Fruit fly (Drosophila melanogaster): ENCODE results near the gene Abcd3.

The Abcd3 gene

DNA sequence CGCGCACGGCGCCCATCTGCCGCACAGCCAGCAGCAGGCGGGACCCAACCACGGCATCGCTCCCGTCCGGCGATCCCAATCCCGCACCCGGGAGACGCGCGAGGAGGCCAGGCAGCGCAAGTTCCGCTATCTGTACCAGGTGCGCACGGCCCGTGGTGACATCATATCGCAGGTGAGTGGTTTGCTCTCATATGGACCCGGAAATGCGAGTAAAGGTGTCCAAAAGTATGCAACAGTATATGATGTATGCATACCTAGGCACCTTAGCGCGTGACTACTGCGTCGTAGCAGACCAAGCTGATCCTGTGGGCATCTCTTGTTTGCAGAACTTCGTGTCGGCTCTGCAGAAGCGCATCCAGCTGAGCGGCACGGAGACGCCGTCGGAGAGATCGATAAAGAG, 12.7 kb upstream of the Abcd3 start:
- no peak for TF ChIP-seq Sin3A (optimal IDR thresholded peaks at IDR 0.05)
- TF ChIP-seq Myc (optimal IDR thresholded peaks at IDR 0.05): no peak
- no peak for TF ChIP-seq h (optimal IDR thresholded peaks at IDR 0.05)
- no peak for TF ChIP-seq psq (optimal IDR thresholded peaks at IDR 0.05)

DNA sequence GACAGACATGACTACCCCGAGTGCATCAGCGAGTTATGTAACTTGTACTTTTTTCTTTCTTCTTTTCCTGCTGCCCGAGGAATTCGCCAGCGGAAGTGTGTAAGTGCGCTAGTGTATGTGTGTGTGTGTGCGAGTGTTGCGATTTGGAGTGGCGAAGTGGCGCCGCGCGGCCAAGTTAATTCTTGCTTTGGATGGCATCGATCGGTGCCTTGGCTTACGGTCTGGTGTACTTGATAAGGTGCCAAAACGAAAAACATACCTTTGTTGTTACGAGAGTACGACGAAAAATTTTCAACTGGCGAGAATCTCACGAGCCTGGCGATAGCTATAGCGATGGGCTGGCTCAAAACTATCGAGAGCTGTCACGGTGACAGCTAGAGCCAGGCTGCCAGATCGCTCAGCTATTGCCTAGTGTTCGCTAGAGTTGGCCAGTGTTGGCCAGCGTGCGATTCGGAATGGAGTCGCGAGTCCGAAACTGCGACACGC, 6.5 kb upstream of the Abcd3 start, which contains the start of the genes CG18809, COX6B, CG33932 and Rpp20:
CG18809 (minus strand) TSS at position 333 of the 486 bp plus-strand sequence.
COX6B (minus strand) TSS at position 333 of the 486 bp plus-strand sequence.
CG33932 (plus strand) TSS at position 429 of the 486 bp plus-strand sequence.
Rpp20 (plus strand) TSS at position 429 of the 486 bp plus-strand sequence.
- TF ChIP-seq insv (optimal IDR thresholded peaks at IDR 0.05) (no peak), psq (optimal IDR thresholded peaks at IDR 0.05) (no peak), ttk (optimal IDR thresholded peaks at IDR 0.05) (no peak), h (optimal IDR thresholded peaks at IDR 0.05) (no peak), Myc (optimal IDR thresholded peaks at IDR 0.05) (no peak), Sin3A (optimal IDR thresholded peaks at IDR 0.05) (no peak)

DNA sequence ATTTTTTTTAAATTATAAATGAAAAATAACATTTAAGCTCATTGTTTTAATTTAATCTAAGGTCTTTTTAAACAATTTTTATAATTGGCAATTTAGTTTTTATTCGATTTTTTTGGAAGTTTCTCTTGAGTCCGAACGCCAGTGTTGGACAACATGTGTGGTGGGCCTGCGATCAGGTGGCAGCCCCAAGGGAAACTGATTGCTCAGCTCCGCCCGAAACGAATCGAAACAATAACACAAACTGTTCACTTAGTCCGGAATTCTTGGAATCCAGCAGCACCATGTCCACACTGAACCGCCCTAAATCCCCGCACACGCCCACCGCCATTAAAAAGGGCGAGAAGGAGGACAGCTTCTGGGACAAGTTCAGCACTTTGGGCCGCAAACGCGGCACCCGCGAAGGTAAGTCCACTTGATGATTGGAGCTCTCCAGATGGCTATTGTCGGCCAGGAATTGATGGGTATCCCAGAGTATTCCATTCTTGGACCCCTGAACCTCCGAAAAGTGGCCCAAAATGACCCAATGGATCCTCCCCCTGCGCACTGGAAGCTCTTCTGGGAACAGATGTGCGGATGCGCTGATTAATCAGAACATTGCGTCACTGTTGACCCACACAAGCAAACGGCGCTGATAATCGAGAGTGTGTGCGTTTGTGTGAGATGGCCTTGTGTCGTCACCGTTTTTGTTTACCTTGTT, 4.5 kb upstream of the Abcd3 start, which contains the start of gene parvin:
parvin (plus strand) TSS at position 134 of the 697 bp plus-strand sequence.
- no peak for TF ChIP-seq insv (optimal IDR thresholded peaks at IDR 0.05)
- no peak for TF ChIP-seq Myc (optimal IDR thresholded peaks at IDR 0.05)
- TF ChIP-seq ttk (optimal IDR thresholded peaks at IDR 0.05): no peak
- TF ChIP-seq psq (optimal IDR thresholded peaks at IDR 0.05): no peak
- no peak for TF ChIP-seq Sin3A (optimal IDR thresholded peaks at IDR 0.05)
- TF ChIP-seq h (optimal IDR thresholded peaks at IDR 0.05): no peak

DNA sequence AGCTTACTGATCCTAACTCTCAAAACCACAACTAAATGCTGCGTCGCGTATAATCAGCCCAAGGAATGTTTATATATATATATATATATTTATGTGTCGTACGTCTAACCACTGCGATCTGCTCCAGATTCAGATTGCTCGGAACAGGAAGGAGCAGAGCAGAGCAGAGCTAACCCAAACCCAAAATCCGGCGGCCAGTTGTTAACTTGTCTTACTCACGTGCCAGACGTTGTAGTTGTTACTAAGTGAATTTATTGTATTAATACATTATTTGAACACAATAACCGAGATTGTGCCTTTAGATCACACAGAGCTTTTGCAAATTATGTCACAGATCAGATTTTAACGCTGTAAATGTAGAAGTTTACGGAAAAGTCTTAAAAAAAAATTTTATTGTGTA, 2.6 kb upstream of the Abcd3 start, which contains the start of gene Alr:
Alr (plus strand) TSS at position 301 of the 400 bp plus-strand sequence.
- TF ChIP-seq Sin3A (optimal IDR thresholded peaks at IDR 0.05) (no peak), ttk (optimal IDR thresholded peaks at IDR 0.05) (no peak), insv (optimal IDR thresholded peaks at IDR 0.05) (no peak), psq (optimal IDR thresholded peaks at IDR 0.05) (no peak), Myc (optimal IDR thresholded peaks at IDR 0.05) (no peak)

DNA sequence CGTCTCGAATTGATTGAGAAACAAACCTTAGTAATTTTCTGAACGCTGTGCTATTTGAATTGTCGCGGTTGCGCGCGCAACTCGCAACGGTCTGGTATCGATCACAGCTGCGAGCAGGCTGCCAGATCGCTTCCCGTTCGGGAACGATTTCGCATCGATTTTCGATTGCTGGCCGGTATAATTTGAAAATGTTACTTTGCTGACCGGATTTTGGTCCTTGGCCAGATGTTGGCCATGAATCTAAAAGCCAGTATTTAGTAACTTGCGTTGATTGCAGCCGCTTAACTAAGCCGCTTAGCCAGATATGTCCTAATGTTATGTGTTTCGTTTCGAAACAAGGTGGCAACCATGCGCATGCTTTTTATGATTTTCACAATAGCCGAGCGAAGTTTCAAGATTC, 2.0 kb upstream of the Abcd3 start:
- TF ChIP-seq Sin3A (optimal IDR thresholded peaks at IDR 0.05) (no peak), Myc (optimal IDR thresholded peaks at IDR 0.05) (no peak)

DNA sequence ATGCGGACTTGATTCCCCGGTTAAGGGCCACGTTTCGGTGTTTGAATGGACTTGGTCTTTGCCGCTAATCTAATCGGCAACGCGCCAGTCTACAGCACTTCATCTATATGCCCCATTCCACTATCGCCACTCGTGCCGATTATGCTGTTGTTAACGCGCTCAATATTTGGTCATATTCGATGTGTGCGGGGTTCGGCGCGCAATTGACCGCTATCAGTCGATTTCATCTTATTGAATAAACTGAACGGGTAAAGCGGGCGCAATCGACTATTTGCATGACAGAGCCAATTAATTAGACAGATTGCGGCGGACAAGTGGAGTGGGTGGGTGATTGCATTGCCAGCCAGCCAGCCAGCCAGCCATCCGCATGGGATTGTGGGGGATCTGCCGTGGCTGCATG, 1.8 kb downstream of the Abcd3 start:
- TF ChIP-seq Sin3A (optimal IDR thresholded peaks at IDR 0.05) (no peak), ttk (optimal IDR thresholded peaks at IDR 0.05) (no peak), insv (optimal IDR thresholded peaks at IDR 0.05) (no peak), psq (optimal IDR thresholded peaks at IDR 0.05) (no peak), h (optimal IDR thresholded peaks at IDR 0.05) (no peak), Myc (optimal IDR thresholded peaks at IDR 0.05) (no peak)

DNA sequence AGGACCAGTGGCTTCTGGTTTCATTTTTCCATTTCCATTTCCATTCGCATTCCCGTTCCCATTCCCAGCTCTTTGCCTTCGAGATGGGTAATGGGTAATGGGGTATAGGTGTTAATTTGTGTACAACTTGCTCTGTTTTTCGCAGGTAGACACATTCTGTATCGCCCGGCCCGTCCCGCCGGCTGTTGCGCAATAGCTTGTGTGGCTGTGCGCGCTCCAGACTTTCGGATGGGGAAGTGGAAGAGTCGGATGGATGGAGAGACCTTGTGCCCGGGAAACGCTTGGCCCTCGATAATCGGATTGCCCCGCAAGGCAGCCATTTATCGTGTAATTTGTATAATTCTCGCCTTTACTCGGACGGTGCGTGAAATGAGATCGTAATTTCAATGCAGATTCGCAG, 3.1 kb downstream of the Abcd3 start:
- TF ChIP-seq psq (optimal IDR thresholded peaks at IDR 0.05): no peak
- no peak for TF ChIP-seq insv (optimal IDR thresholded peaks at IDR 0.05)
- no peak for TF ChIP-seq h (optimal IDR thresholded peaks at IDR 0.05)

DNA sequence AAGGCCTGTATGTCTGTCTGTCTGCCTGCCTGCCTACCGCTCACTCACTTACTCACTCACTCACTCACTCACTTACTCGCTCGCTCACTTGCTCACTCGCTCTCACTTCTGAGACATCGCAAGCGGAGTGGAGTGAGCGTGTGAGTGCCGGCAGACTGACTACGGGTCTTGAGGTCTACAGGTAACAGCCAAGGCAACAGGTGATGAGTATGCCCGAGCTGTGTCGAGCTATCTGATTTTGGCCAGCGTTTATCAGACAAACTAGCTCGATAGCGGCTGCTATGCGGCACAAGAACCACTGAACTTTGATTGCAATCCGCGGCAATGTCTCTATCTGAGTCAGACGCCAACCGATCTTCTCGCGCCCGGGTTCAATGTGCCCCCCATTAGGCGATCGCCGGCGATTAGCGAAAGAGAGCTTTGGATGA, 3.6 kb downstream of the Abcd3 start:
- TF ChIP-seq insv (optimal IDR thresholded peaks at IDR 0.05): no peak
- TF ChIP-seq psq (optimal IDR thresholded peaks at IDR 0.05): no peak
- TF ChIP-seq Sin3A (optimal IDR thresholded peaks at IDR 0.05): no peak
- TF ChIP-seq h (optimal IDR thresholded peaks at IDR 0.05): no peak
- no peak for TF ChIP-seq ttk (optimal IDR thresholded peaks at IDR 0.05)
- no peak for TF ChIP-seq Myc (optimal IDR thresholded peaks at IDR 0.05)

DNA sequence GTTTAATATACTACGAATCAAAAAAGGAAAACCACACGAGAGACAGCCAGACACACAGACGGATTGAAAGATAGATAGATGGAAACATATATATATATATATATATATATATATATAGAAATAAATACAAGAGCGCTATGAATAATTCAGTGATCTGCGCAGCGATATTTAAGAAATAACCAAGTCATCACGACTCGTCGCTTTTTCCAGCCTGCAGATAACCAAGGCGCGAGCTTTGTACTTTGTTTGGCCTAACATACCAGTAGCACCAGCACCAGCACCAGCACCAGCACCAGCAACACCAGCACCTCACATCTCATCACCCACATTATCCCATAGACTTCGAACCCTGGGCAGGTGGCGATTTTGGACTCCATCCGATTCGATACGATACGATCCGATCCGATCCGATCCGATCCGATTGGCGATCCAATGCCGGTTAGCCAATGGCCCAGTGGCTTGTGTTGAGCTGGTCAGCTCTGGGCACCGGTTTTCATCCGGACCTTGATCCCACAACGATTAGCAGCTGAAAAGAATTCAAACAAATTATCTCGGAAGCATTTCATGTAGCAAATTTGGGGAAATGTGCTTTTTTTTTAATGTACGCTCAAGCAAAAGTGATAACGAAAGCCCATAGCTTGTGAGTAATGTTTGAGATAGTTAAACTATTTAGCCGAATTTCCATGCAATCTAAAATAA, 4.3 kb downstream of the Abcd3 start:
- TF ChIP-seq insv (optimal IDR thresholded peaks at IDR 0.05) (no peak), Sin3A (optimal IDR thresholded peaks at IDR 0.05) (no peak), ttk (optimal IDR thresholded peaks at IDR 0.05) (no peak), h (optimal IDR thresholded peaks at IDR 0.05) (no peak), psq (optimal IDR thresholded peaks at IDR 0.05) (no peak), Myc (optimal IDR thresholded peaks at IDR 0.05) (no peak)

DNA sequence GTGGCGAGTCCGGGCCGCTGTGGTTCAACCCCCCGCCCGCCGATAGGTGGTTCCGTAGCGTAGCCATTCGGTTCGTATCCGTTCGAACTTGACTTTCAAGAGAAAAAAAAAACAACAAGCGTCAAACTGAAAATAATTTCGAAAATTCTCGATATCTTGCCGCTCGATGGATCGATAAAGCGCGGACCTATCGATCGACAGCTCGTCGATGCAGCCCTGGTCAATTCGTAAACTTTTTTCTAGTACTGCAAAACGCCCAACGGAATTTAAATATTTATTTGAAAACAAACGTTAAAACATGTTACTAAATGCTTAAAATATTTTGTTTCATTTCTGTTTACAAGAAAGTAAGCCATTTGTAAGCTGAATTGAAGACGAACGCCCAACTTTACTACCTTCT, 11.6 kb downstream of the Abcd3 start:
- TF ChIP-seq insv (optimal IDR thresholded peaks at IDR 0.05) (no peak), Sin3A (optimal IDR thresholded peaks at IDR 0.05) (no peak), ttk (optimal IDR thresholded peaks at IDR 0.05) (no peak), Myc (optimal IDR thresholded peaks at IDR 0.05) (no peak), h (optimal IDR thresholded peaks at IDR 0.05) (no peak), psq (optimal IDR thresholded peaks at IDR 0.05) (no peak)

DNA sequence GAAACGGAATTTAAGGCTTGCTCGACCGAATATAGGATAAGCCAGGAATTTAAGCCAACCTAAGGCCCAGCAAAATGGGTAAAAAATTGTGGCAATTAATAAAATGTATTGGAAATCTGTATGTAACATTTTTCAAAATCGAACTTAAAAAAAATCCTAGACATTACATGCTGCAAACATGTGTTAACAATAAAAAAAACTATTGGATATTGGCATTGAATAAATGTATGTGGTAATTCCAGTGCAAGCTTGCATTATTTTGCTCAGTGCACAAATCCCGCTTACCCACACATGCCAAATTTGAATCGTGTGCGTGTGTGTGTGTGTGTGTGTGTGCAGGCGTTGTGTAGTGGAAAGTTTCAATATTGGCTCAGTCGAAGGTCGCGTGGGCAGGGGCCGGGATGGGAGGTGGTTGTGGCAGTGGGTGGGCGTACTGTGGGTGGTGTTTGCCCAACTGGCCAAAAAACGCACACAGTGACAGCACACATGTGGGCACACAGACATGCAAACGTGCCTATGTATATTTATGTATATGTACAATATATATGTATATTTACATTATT, 13.0 kb downstream of the Abcd3 start:
- no peak for TF ChIP-seq h (optimal IDR thresholded peaks at IDR 0.05)
- no peak for TF ChIP-seq ttk (optimal IDR thresholded peaks at IDR 0.05)
- no peak for TF ChIP-seq Myc (optimal IDR thresholded peaks at IDR 0.05)
- TF ChIP-seq Sin3A (optimal IDR thresholded peaks at IDR 0.05): no peak
- TF ChIP-seq psq (optimal IDR thresholded peaks at IDR 0.05): no peak
- no peak for TF ChIP-seq insv (optimal IDR thresholded peaks at IDR 0.05)

DNA sequence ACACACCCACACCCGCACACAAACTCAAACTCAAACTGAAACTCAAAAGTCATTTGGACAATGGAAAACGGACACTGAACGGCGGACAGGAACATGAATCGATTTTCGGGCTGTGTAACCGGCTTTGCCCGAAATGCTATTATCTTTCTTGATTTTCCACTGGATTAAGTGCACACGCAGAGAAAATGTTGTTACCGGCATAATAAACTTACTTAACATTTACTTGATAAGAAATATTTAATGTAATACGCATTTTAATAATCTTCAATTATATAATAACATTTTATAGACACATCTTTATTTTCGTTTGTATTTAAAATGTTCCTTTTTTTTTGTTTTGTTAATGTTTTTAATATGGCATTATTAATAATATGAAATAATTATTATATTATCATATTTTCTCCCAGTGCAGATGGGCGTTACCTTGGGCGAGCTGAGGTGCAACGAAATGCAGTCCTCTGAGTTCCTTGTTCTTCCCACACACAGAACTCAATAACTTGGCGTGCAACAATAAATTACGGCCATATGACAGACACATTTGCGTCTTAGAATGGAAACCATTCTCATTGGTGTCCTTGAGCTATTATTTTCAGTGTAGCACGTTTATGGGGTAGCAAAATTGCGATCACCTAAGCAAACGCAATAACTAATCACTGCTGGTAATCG, 14.4 kb downstream of the Abcd3 start, which contains the start of gene CG12702:
CG12702 (minus strand) TSS at position 51 of the 666 bp plus-strand sequence.
- TF ChIP-seq ttk (optimal IDR thresholded peaks at IDR 0.05): no peak
- TF ChIP-seq h (optimal IDR thresholded peaks at IDR 0.05): no peak
- no peak for TF ChIP-seq Myc (optimal IDR thresholded peaks at IDR 0.05)
- no peak for TF ChIP-seq psq (optimal IDR thresholded peaks at IDR 0.05)
